Worm (Caenorhabditis elegans) whole organism, late embryonic: ENCODE data around the gene nnt-1.

ENCODE experiments used
- C08G9.2 ChIP-seq: sonication (generic microtip); optimal IDR thresholded peaks from 2 replicates; lab custom pipeline; 2016; ENCODE audit warnings: mild to moderate bottlenecking, missing genetic modification characterization, moderate library complexity, missing compliant biosample characterization
- C38D4.7 ChIP-seq: fragments of 200-800 bp; sonication (Bioruptor generic); optimal IDR thresholded peaks from 2 replicates; lab custom pipeline; 2018; ENCODE audit warnings: mild to moderate bottlenecking, missing genetic modification characterization, moderate library complexity, missing compliant biosample characterization
- K09A11.1 ChIP-seq: sonication (generic microtip); optimal IDR thresholded peaks from 2 replicates; lab custom pipeline; 2017; ENCODE audit warnings: antibody characterized with exemption, mild to moderate bottlenecking, missing genetic modification characterization, missing compliant biosample characterization; ENCODE audit not compliant: insufficient read depth
- T23F11.4 ChIP-seq: fragments of 200-800 bp; sonication (Bioruptor generic); optimal IDR thresholded peaks from 2 replicates; lab custom pipeline; 2018; ENCODE audit warnings: mild to moderate bottlenecking, missing genetic modification characterization, missing compliant biosample characterization
- Y22D7AL.16 ChIP-seq: sonication (generic microtip); optimal IDR thresholded peaks from 2 replicates; lab custom pipeline; 2016; ENCODE audit warnings: missing genetic modification characterization, missing compliant biosample characterization
- ceh-14 ChIP-seq: sonication (generic microtip); optimal IDR thresholded peaks from 2 replicates; lab custom pipeline; 2016; ENCODE audit warnings: missing genotype, missing genetic modification characterization, missing compliant biosample characterization
- ceh-18 ChIP-seq: sonication (generic microtip); optimal IDR thresholded peaks from 2 replicates; lab custom pipeline; 2016; ENCODE audit warnings: missing genetic modification characterization, missing compliant biosample characterization
- ceh-2 ChIP-seq: sonication (generic microtip); optimal IDR thresholded peaks from 2 replicates; lab custom pipeline; 2016; ENCODE audit warnings: missing genotype, missing genetic modification characterization, missing compliant biosample characterization
- ceh-22 ChIP-seq: sonication (generic microtip); optimal IDR thresholded peaks from 2 replicates; lab custom pipeline; 2017; ENCODE audit warnings: missing biosample characterization, missing genetic modification characterization
- ceh-30 ChIP-seq: fragments of 150-350 bp; optimal IDR thresholded peaks from 2 replicates; lab custom pipeline; 2014; ENCODE audit warnings: missing biosample characterization, missing genetic modification characterization
- ceh-34 ChIP-seq: sonication (generic microtip); optimal IDR thresholded peaks from 2 replicates; lab custom pipeline; 2016; ENCODE audit warnings: mild to moderate bottlenecking, missing genetic modification characterization, missing compliant biosample characterization
- ceh-48 ChIP-seq: sonication (generic microtip); optimal IDR thresholded peaks from 2 replicates; lab custom pipeline; 2016; ENCODE audit warnings: missing genetic modification characterization, inconsistent platforms, missing compliant biosample characterization
- ceh-6 ChIP-seq: fragments of 200-800 bp; sonication (Bioruptor generic); optimal IDR thresholded peaks from 2 replicates; lab custom pipeline; 2018; ENCODE audit warnings: mild to moderate bottlenecking, missing genetic modification characterization, missing compliant biosample characterization
- che-1 ChIP-seq: sonication (generic microtip); optimal IDR thresholded peaks from 2 replicates; lab custom pipeline; 2016; ENCODE audit warnings: mild to moderate bottlenecking, missing genetic modification characterization, missing compliant biosample characterization
- dmd-4 ChIP-seq: sonication (generic microtip); optimal IDR thresholded peaks from 2 replicates; lab custom pipeline; 2016; ENCODE audit warnings: borderline replicate concordance, missing genetic modification characterization, missing compliant biosample characterization
- elt-2 ChIP-seq: sonication (generic microtip); optimal IDR thresholded peaks from 2 replicates; lab custom pipeline; 2016; ENCODE audit warnings: missing genetic modification reagents, missing genetic modification characterization, missing compliant biosample characterization
- ets-4 ChIP-seq: sonication (generic microtip); optimal IDR thresholded peaks from 2 replicates; lab custom pipeline; 2016; ENCODE audit warnings: missing genetic modification characterization, missing compliant biosample characterization
- fax-1 ChIP-seq: sonication (generic microtip); optimal IDR thresholded peaks from 2 replicates; lab custom pipeline; 2016; ENCODE audit warnings: missing genotype, missing genetic modification characterization, missing compliant biosample characterization
- fkh-10 ChIP-seq: fragments of 150-350 bp; optimal IDR thresholded peaks from 2 replicates; lab custom pipeline; 2014; ENCODE audit warnings: missing biosample characterization, missing genetic modification reagents, missing genetic modification characterization
- fkh-6 ChIP-seq: sonication (generic microtip); optimal IDR thresholded peaks from 2 replicates; lab custom pipeline; 2016; ENCODE audit warnings: missing genetic modification characterization, missing compliant biosample characterization
- gmeb-2 ChIP-seq: sonication (generic microtip); optimal IDR thresholded peaks from 2 replicates; lab custom pipeline; 2016; ENCODE audit warnings: missing genetic modification characterization, inconsistent platforms, missing compliant biosample characterization
- hlh-13 ChIP-seq: fragments of 200-800 bp; sonication (Bioruptor generic); optimal IDR thresholded peaks from 2 replicates; lab custom pipeline; 2018; ENCODE audit warnings: mild to moderate bottlenecking, missing genetic modification characterization, missing compliant biosample characterization
- hlh-8 ChIP-seq: sonication (generic microtip); optimal IDR thresholded peaks from 2 replicates; lab custom pipeline; 2016; ENCODE audit warnings: missing genotype, missing genetic modification characterization, missing compliant biosample characterization
- lim-6 ChIP-seq: sonication (generic microtip); optimal IDR thresholded peaks from 2 replicates; lab custom pipeline; 2016; ENCODE audit warnings: missing genetic modification characterization, missing compliant biosample characterization
- lin-11 ChIP-seq: fragments of 200-800 bp; sonication (Bioruptor generic); optimal IDR thresholded peaks from 2 replicates; lab custom pipeline; 2018; ENCODE audit warnings: mild to moderate bottlenecking, missing genetic modification characterization, missing compliant biosample characterization
- nhr-232 ChIP-seq: sonication (generic microtip); optimal IDR thresholded peaks from 2 replicates; lab custom pipeline; 2016; ENCODE audit warnings: missing genetic modification characterization, missing compliant biosample characterization
- npax-4 ChIP-seq: sonication (generic microtip); optimal IDR thresholded peaks from 2 replicates; lab custom pipeline; 2016; ENCODE audit warnings: missing genetic modification characterization, missing compliant biosample characterization
- pag-3 ChIP-seq: sonication (generic microtip); optimal IDR thresholded peaks from 2 replicates; lab custom pipeline; 2016; ENCODE audit warnings: missing compliant biosample characterization, missing genetic modification characterization, borderline replicate concordance
- pha-2 ChIP-seq: sonication (generic microtip); optimal IDR thresholded peaks from 2 replicates; lab custom pipeline; 2017; ENCODE audit warnings: mild to moderate bottlenecking, missing genetic modification characterization, missing compliant biosample characterization
- pqm-1 ChIP-seq: sonication (generic microtip); optimal IDR thresholded peaks from 2 replicates; lab custom pipeline; 2016; ENCODE audit warnings: missing genetic modification characterization, missing compliant biosample characterization
- pros-1 ChIP-seq: fragments of 150-350 bp; optimal IDR thresholded peaks from 2 replicates; lab custom pipeline; 2014; ENCODE audit warnings: missing biosample characterization, missing genetic modification reagents, missing genetic modification characterization
- tbx-7 ChIP-seq: sonication (generic microtip); optimal IDR thresholded peaks from 2 replicates; lab custom pipeline; 2016; ENCODE audit warnings: missing genotype, missing genetic modification characterization, missing compliant biosample characterization
- ttx-3 ChIP-seq: sonication (generic microtip); optimal IDR thresholded peaks from 2 replicates; lab custom pipeline; 2016; ENCODE audit warnings: missing genetic modification reagents, missing genetic modification characterization, missing compliant biosample characterization
- unc-42 ChIP-seq: sonication (generic microtip); optimal IDR thresholded peaks from 2 replicates; lab custom pipeline; 2016; ENCODE audit warnings: missing genotype, missing genetic modification characterization, missing compliant biosample characterization
- ztf-16 ChIP-seq: sonication (generic microtip); optimal IDR thresholded peaks from 2 replicates; lab custom pipeline; 2017; ENCODE audit warnings: missing genetic modification characterization, missing compliant biosample characterization

nnt-1 gene

ce11 chrX:6160427-6160826 lies 38.3 kb downstream of the nnt-1 start, which contains the start of gene odd-2:
odd-2 (minus strand) TSS chrX:6160527.
- TF ChIP-seq fkh-6 (tag; lab: Kevin White, UChicago) (no peak), pqm-1 (tag; lab: Kevin White, UChicago) (no peak), unc-42 (tag; lab: Kevin White, UChicago) (no peak), pag-3 (tag; lab: Kevin White, UChicago) (no peak), ceh-14 (tag; lab: Kevin White, UChicago) (no peak), hlh-13 (GFP tag; lab: Kevin White, UChicago) (no peak), elt-2 (tag; lab: Kevin White, UChicago) (no peak), ceh-48 (no peak), pha-2 (no peak), ceh-22 (tag; lab: Kevin White, UChicago) (no peak), Y22D7AL.16 (tag; lab: Kevin White, UChicago) (no peak), K09A11.1 (no peak), pros-1 (no peak), ceh-30 (no peak), dmd-4 (tag; lab: Kevin White, UChicago) (no peak), npax-4 (tag; lab: Kevin White, UChicago) (no peak), tbx-7 (tag; lab: Kevin White, UChicago) (no peak), lim-6 (tag; lab: Kevin White, UChicago) (no peak), ets-4 (tag; lab: Kevin White, UChicago) (no peak), T23F11.4 (GFP tag; lab: Kevin White, UChicago) (no peak)

ce11 chrX:6162037-6162436 lies 39.9 kb downstream of the nnt-1 start:
- no peak for TF ChIP-seq ceh-22 (tag; lab: Kevin White, UChicago)
- no peak for TF ChIP-seq dmd-4 (tag; lab: Kevin White, UChicago)
- TF ChIP-seq gmeb-2 (tag; lab: Kevin White, UChicago), result no peak
- no peak for TF ChIP-seq hlh-8 (tag; lab: Kevin White, UChicago)
- no peak for TF ChIP-seq fkh-10 (GFP tag; lab: Kevin White, UChicago)
- TF ChIP-seq C08G9.2 (tag; lab: Kevin White, UChicago), result no peak
- no peak for TF ChIP-seq ceh-2
- TF ChIP-seq tbx-7 (tag; lab: Kevin White, UChicago), result no peak
- no peak for TF ChIP-seq ztf-16
- no peak for TF ChIP-seq lin-11 (tag; lab: Kevin White, UChicago)
- no peak for TF ChIP-seq hlh-13 (GFP tag; lab: Kevin White, UChicago)
- no peak for TF ChIP-seq ceh-18
- TF ChIP-seq npax-4 (tag; lab: Kevin White, UChicago), result no peak
- TF ChIP-seq nhr-232 (tag; lab: Kevin White, UChicago), result no peak
- no peak for TF ChIP-seq C38D4.7 (GFP tag; lab: Kevin White, UChicago)
- TF ChIP-seq ceh-34, result no peak
- TF ChIP-seq ceh-6 (GFP tag; lab: Kevin White, UChicago), result no peak

- TF ChIP-seq che-1 (no peak), ttx-3 (tag; lab: Kevin White, UChicago) (no peak), ceh-34 (no peak), fkh-6 (tag; lab: Kevin White, UChicago) (no peak), elt-2 (tag; lab: Kevin White, UChicago) (no peak), tbx-7 (tag; lab: Kevin White, UChicago) (no peak), pros-1 (no peak)
Observed at ce11 chrX:6167376-6167775, 45.3 kb downstream of the nnt-1 start.

ce11 chrX:6169252-6169651 lies 47.1 kb downstream of the nnt-1 start, which contains the start of gene T25B2.2:
T25B2.2 (plus strand) TSS chrX:6169643.
- TF ChIP-seq elt-2 (tag; lab: Kevin White, UChicago), result peak; percentile 88
- no peak for TF ChIP-seq fax-1 (tag; lab: Kevin White, UChicago)
